Worm (Caenorhabditis elegans): ENCODE results near the gene spe-44.

- TF ChIP-seq W03F9.2 (tag; optimal IDR thresholded peaks at IDR 0.05) (no peak), dao-5 (tag; optimal IDR thresholded peaks at IDR 0.05) (no peak)
These were observed 39.4 kb downstream of the spe-44 start for ce11 chrIV:12414601-12415000.

All from whole organism, L4/young adult.